Fruit fly (Drosophila melanogaster) whole organism, adult: ENCODE results near the gene exex.

ENCODE experiments used
- CG11617 ChIP-seq: fragments of 200-800 bp; sonication (Bioruptor generic); optimal IDR thresholded peaks from 2 replicates; lab custom pipeline; 2017; ENCODE audit warnings: mild to moderate bottlenecking, missing biosample characterization, missing genetic modification reagents, missing genetic modification characterization
- CG12768 ChIP-seq: fragments of 200-800 bp; sonication (Bioruptor generic); optimal IDR thresholded peaks from 2 replicates; lab custom pipeline; 2017; ENCODE audit warnings: missing biosample characterization, missing genetic modification characterization, mild to moderate bottlenecking, moderate library complexity, missing genetic modification reagents
- CG14711 ChIP-seq: fragments of 200-800 bp; sonication (Bioruptor generic); optimal IDR thresholded peaks from 2 replicates; lab custom pipeline; 2018; ENCODE audit warnings: missing biosample characterization, mild to moderate bottlenecking, missing genetic modification characterization, moderate library complexity
- CG1620 ChIP-seq: fragments of 200-800 bp; sonication (Bioruptor generic); optimal IDR thresholded peaks from 2 replicates; lab custom pipeline; 2016; ENCODE audit warnings: missing biosample characterization, missing genetic modification characterization
- CG33017 ChIP-seq: fragments of 200-800 bp; sonication (Bioruptor generic); optimal IDR thresholded peaks from 2 replicates; lab custom pipeline; 2018; ENCODE audit warnings: missing biosample characterization, mild to moderate bottlenecking, missing genetic modification characterization, moderate library complexity
- CG5204 ChIP-seq: fragments of 200-800 bp; sonication (Bioruptor generic); optimal IDR thresholded peaks from 2 replicates; lab custom pipeline; 2016; ENCODE audit warnings: missing biosample characterization, missing genetic modification characterization
- CG7045 ChIP-seq: fragments of 200-800 bp; sonication (Bioruptor generic); optimal IDR thresholded peaks from 2 replicates; lab custom pipeline; 2017; ENCODE audit warnings: missing biosample characterization, mild to moderate bottlenecking, missing genetic modification characterization
- CG7101 ChIP-seq: fragments of 200-800 bp; sonication (Bioruptor generic); optimal IDR thresholded peaks from 2 replicates; lab custom pipeline; 2018; ENCODE audit warnings: missing biosample characterization, mild to moderate bottlenecking, missing genetic modification characterization, moderate library complexity
- Clk ChIP-seq: fragments of 200-800 bp; sonication (Bioruptor generic); optimal IDR thresholded peaks from 2 replicates; lab custom pipeline; 2017; ENCODE audit warnings: missing biosample characterization, missing genetic modification characterization
- Crg-1 ChIP-seq: fragments of 200-800 bp; sonication (Bioruptor generic); optimal IDR thresholded peaks from 2 replicates; lab custom pipeline; 2016; ENCODE audit warnings: missing biosample characterization, missing genetic modification characterization
- Hr96 ChIP-seq: fragments of 200-800 bp; sonication (Bioruptor generic); optimal IDR thresholded peaks from 2 replicates; lab custom pipeline; 2016; ENCODE audit warnings: missing biosample characterization, missing genetic modification characterization
- Mnt ChIP-seq: fragments of 200-800 bp; sonication (Bioruptor generic); optimal IDR thresholded peaks from 2 replicates; lab custom pipeline; 2016; ENCODE audit warnings: missing biosample characterization, mild to moderate bottlenecking, missing genetic modification characterization
- bab1 ChIP-seq: fragments of 200-800 bp; sonication (Bioruptor generic); optimal IDR thresholded peaks from 3 replicates; lab custom pipeline; 2019; ENCODE audit warnings: missing biosample characterization, mild to moderate bottlenecking, missing genetic modification characterization, moderate library complexity
- cic ChIP-seq: fragments of 200-800 bp; sonication (Bioruptor generic); optimal IDR thresholded peaks from 2 replicates; lab custom pipeline; 2017; ENCODE audit warnings: missing biosample characterization, mild to moderate bottlenecking, missing genetic modification characterization, moderate library complexity
- cnc ChIP-seq, 2 experiments: fragments of >200 bp; optimal IDR thresholded peaks; 2 replicates each; lab custom pipeline; 2017
- kay ChIP-seq: fragments of 200-800 bp; sonication (Bioruptor generic); peaks from one replicate; lab custom pipeline; 2016; ENCODE audit warnings: missing biosample characterization, missing genetic modification characterization, borderline replicate concordance
- ovo ChIP-seq: fragments of 200-800 bp; sonication (Bioruptor generic); optimal IDR thresholded peaks from 2 replicates; lab custom pipeline; 2016; ENCODE audit warnings: missing biosample characterization, missing genetic modification characterization
- pad ChIP-seq: fragments of 200-800 bp; sonication (Bioruptor generic); optimal IDR thresholded peaks from 3 replicates; lab custom pipeline; 2017; ENCODE audit warnings: missing biosample characterization, missing genetic modification characterization, mild to moderate bottlenecking, moderate library complexity, missing genetic modification reagents
- tj ChIP-seq: fragments of 200-800 bp; sonication (Bioruptor generic); optimal IDR thresholded peaks from 3 replicates; lab custom pipeline; 2017; ENCODE audit warnings: missing biosample characterization, mild to moderate bottlenecking, missing genetic modification characterization, moderate library complexity
- toe ChIP-seq: fragments of 200-800 bp; sonication (Bioruptor generic); optimal IDR thresholded peaks from 2 replicates; lab custom pipeline; 2016; ENCODE audit warnings: missing biosample characterization, missing genetic modification characterization

exex gene

dm6 chr3L:7958590-7959180 is 10.7 kb downstream of the exex start:
- TF ChIP-seq Clk (GFP tag; lab: Kevin White, UChicago) (no peak), CG1620 (GFP tag; lab: Kevin White, UChicago) (no peak), Mnt (GFP tag; lab: Kevin White, UChicago) (no peak), Hr96 (GFP tag; lab: Kevin White, UChicago) (no peak), CG12768 (GFP tag; lab: Kevin White, UChicago) (no peak), CG5204 (no peak), CG11617 (GFP tag; lab: Kevin White, UChicago) (no peak), CG14711 (tag; lab: Kevin White, UChicago) (no peak), CG7045 (GFP tag; lab: Kevin White, UChicago) (no peak), bab1 (GFP tag; lab: Kevin White, UChicago) (no peak), tj (GFP tag; lab: Kevin White, UChicago) (no peak), toe (GFP tag; lab: Kevin White, UChicago) (no peak), CG7101 (tag; lab: Kevin White, UChicago) (no peak), pad (GFP tag; lab: Kevin White, UChicago) (no peak), ovo (no peak), cnc (optimal IDR thresholded peaks at IDR 0.05; lab: Kevin White, UChicago) (no peak)

dm6 chr3L:7960707-7961695 is 13.0 kb downstream of the exex start:
- TF ChIP-seq CG7101 (tag; lab: Kevin White, UChicago) (peak; percentile 51), toe (GFP tag; lab: Kevin White, UChicago) (no peak), Crg-1 (no peak), Clk (GFP tag; lab: Kevin White, UChicago) (peak; percentile 13), CG12768 (GFP tag; lab: Kevin White, UChicago) (peak; percentile 62), bab1 (GFP tag; lab: Kevin White, UChicago) (no peak), kay (GFP tag; lab: Kevin White, UChicago) (peak; percentile 78), tj (GFP tag; lab: Kevin White, UChicago) (peak; percentile 8), cnc (optimal IDR thresholded peaks at IDR 0.05; lab: Kevin White, UChicago) (no peak), CG5204 (no peak), pad (GFP tag; lab: Kevin White, UChicago) (peak; percentile 22), CG14711 (tag; lab: Kevin White, UChicago) (peak; percentile 25), cic (GFP tag; lab: Kevin White, UChicago) (peak; percentile 56), CG1620 (GFP tag; lab: Kevin White, UChicago) (no peak), CG7045 (GFP tag; lab: Kevin White, UChicago) (peak; percentile 75), Mnt (GFP tag; lab: Kevin White, UChicago) (no peak), ovo (no peak), Hr96 (GFP tag; lab: Kevin White, UChicago) (no peak), CG33017 (peak; percentile 66), CG11617 (GFP tag; lab: Kevin White, UChicago) (peak; percentile 22)

- TF ChIP-seq Hr96 (GFP tag; lab: Kevin White, UChicago) (peak; percentile 1), CG12768 (GFP tag; lab: Kevin White, UChicago) (peak; percentile 60), CG5204 (no peak), pad (GFP tag; lab: Kevin White, UChicago) (no peak), CG1620 (GFP tag; lab: Kevin White, UChicago) (no peak), cic (GFP tag; lab: Kevin White, UChicago) (peak; percentile 34), ovo (no peak), Clk (GFP tag; lab: Kevin White, UChicago) (no peak), CG11617 (GFP tag; lab: Kevin White, UChicago) (peak; percentile 22), Mnt (GFP tag; lab: Kevin White, UChicago) (no peak), cnc (optimal IDR thresholded peaks at IDR 0.05; lab: Kevin White, UChicago) (no peak)
Observed at dm6 chr3L:7961973-7962753, 14.2 kb downstream of the exex start.

dm6 chr3L:7963022-7963421 is 15.0 kb downstream of the exex start:
- TF ChIP-seq kay (GFP tag; lab: Kevin White, UChicago) (no peak), CG11617 (GFP tag; lab: Kevin White, UChicago) (no peak), cnc (optimal IDR thresholded peaks at IDR 0.05; lab: Kevin White, UChicago) (no peak), CG7101 (tag; lab: Kevin White, UChicago) (no peak), CG5204 (no peak), Hr96 (GFP tag; lab: Kevin White, UChicago) (no peak), Crg-1 (no peak), tj (GFP tag; lab: Kevin White, UChicago) (no peak), bab1 (GFP tag; lab: Kevin White, UChicago) (no peak), toe (GFP tag; lab: Kevin White, UChicago) (no peak), ovo (no peak), cic (GFP tag; lab: Kevin White, UChicago) (no peak), CG33017 (no peak), CG1620 (GFP tag; lab: Kevin White, UChicago) (no peak), CG7045 (GFP tag; lab: Kevin White, UChicago) (no peak)
